Worm (Caenorhabditis elegans): ENCODE results near the gene srg-24.

- TF ChIP-seq ztf-11 (tag; optimal IDR thresholded peaks at IDR 0.05) (no peak), egl-27 (tag; optimal IDR thresholded peaks at IDR 0.05) (no peak), pha-4 (tag; optimal IDR thresholded peaks at IDR 0.05) (no peak), lin-15B (tag; optimal IDR thresholded peaks at IDR 0.05) (no peak), aly-2 (tag; optimal IDR thresholded peaks at IDR 0.05) (no peak), nhr-76 (tag; optimal IDR thresholded peaks at IDR 0.05) (no peak), ztf-4 (tag; optimal IDR thresholded peaks at IDR 0.05) (no peak), unc-62 (GFP tag; optimal IDR thresholded peaks at IDR 0.05) (no peak), nhr-67 (tag; optimal IDR thresholded peaks at IDR 0.05) (no peak), nfya-1 (tag; optimal IDR thresholded peaks at IDR 0.05; ENCODE audit: insufficient read depth) (no peak), elt-3 (tag; optimal IDR thresholded peaks at IDR 0.05) (no peak)
Observed at ce11 chrII:3070182-3070581, 30.3 kb downstream of the srg-24 start.
